Worm (Caenorhabditis elegans): Measurements from ENCODE around the gene Y82E9BL.18.

- no peak for TF ChIP-seq aly-1 (tag; optimal IDR thresholded peaks at IDR 0.05)
- no peak for TF ChIP-seq sea-1 (GFP tag; conservative IDR thresholded peaks at IDR 0.05)
- no peak for TF ChIP-seq ama-1 (optimal IDR thresholded peaks at IDR 0.05)
- TF ChIP-seq pes-1 (GFP tag; IDR thresholded peaks at IDR 0.05): no peak
- TF ChIP-seq B0310.2 (tag; optimal IDR thresholded peaks at IDR 0.05): no peak
- no peak for TF ChIP-seq scrt-1 (GFP tag; IDR thresholded peaks at IDR 0.05)
- TF ChIP-seq ceh-13 (GFP tag; optimal IDR thresholded peaks at IDR 0.05): no peak
- TF ChIP-seq tra-4 (tag; optimal IDR thresholded peaks at IDR 0.05): no peak
Measured at ce11 chrIII:1321561-1321960, 5.0 kb upstream of the Y82E9BL.18 start, which contains the start of gene fbxa-15.

All from whole organism, early embryonic.